Fruit fly (Drosophila melanogaster): Measurements from ENCODE around the gene CG32603.

- TF ChIP-seq Hr51 (GFP tag; optimal IDR thresholded peaks at IDR 0.05), result no peak
- no peak for TF ChIP-seq slp2 (GFP tag; optimal IDR thresholded peaks at IDR 0.05)
- TF ChIP-seq Dip2 (GFP tag; IDR thresholded peaks at IDR 0.05), result no peak
- TF ChIP-seq CG10979 (tag; optimal IDR thresholded peaks at IDR 0.05), result no peak
- no peak for TF ChIP-seq ash1 (GFP tag; optimal IDR thresholded peaks at IDR 0.05)
- no peak for TF ChIP-seq dmrt99B (tag; optimal IDR thresholded peaks at IDR 0.05)
- no peak for TF ChIP-seq CG1832 (GFP tag; optimal IDR thresholded peaks at IDR 0.05)
- no peak for TF ChIP-seq sqz (GFP tag; optimal IDR thresholded peaks at IDR 0.05)
- TF ChIP-seq Xbp1 (GFP tag; optimal IDR thresholded peaks at IDR 0.05), result no peak
- TF ChIP-seq insv (GFP tag; optimal IDR thresholded peaks at IDR 0.05), result no peak
These were observed 11.8 kb upstream of the CG32603 start, which contains the start of gene betaNACtes1 for dm6 chrX:14172524-14172923.
